Worm (Caenorhabditis elegans): ENCODE measurements around the gene Y39G8C.2.

- no peak for TF ChIP-seq flt-1 (GFP tag; IDR thresholded peaks at IDR 0.05)
- no peak for TF ChIP-seq klf-2 (GFP tag; conservative IDR thresholded peaks at IDR 0.05)
Measured at ce11 chrII:14122065-14122464, 24.6 kb upstream of the Y39G8C.2 start, which contains the start of gene K09E4.4.

Measured in whole organism, midembryonic.